Fruit fly (Drosophila melanogaster): ENCODE data around the gene Sod1.

- TF ChIP-seq ttk (optimal IDR thresholded peaks at IDR 0.05), result no peak
- TF ChIP-seq Sin3A (optimal IDR thresholded peaks at IDR 0.05), result no peak
Observed at dm6 chr3L:11123598-11124284, 10.2 kb upstream of the Sod1 start.
